Fruit fly (Drosophila melanogaster) whole organism, adult: ENCODE data around the gene CG32204.

Source experiments
- CG1620 ChIP-seq: fragments of 200-800 bp; sonication (Bioruptor generic); optimal IDR thresholded peaks from 2 replicates; lab custom pipeline; 2016; ENCODE audit warnings: missing biosample characterization, missing genetic modification characterization
- CG7101 ChIP-seq: fragments of 200-800 bp; sonication (Bioruptor generic); optimal IDR thresholded peaks from 2 replicates; lab custom pipeline; 2018; ENCODE audit warnings: missing biosample characterization, mild to moderate bottlenecking, missing genetic modification characterization, moderate library complexity
- Crg-1 ChIP-seq: fragments of 200-800 bp; sonication (Bioruptor generic); optimal IDR thresholded peaks from 2 replicates; lab custom pipeline; 2016; ENCODE audit warnings: missing biosample characterization, missing genetic modification characterization
- Mnt ChIP-seq: fragments of 200-800 bp; sonication (Bioruptor generic); optimal IDR thresholded peaks from 2 replicates; lab custom pipeline; 2016; ENCODE audit warnings: missing biosample characterization, mild to moderate bottlenecking, missing genetic modification characterization
- kay ChIP-seq: fragments of 200-800 bp; sonication (Bioruptor generic); peaks from one replicate; lab custom pipeline; 2016; ENCODE audit warnings: missing biosample characterization, missing genetic modification characterization, borderline replicate concordance
- toe ChIP-seq: fragments of 200-800 bp; sonication (Bioruptor generic); optimal IDR thresholded peaks from 2 replicates; lab custom pipeline; 2016; ENCODE audit warnings: missing biosample characterization, missing genetic modification characterization

dm6 chr3L:18950359-18950758 is 4.5 kb upstream of the CG32204 start, which contains the start of gene CG6836:
- no peak for TF ChIP-seq toe (GFP tag; lab: Kevin White, UChicago)
- no peak for TF ChIP-seq Crg-1 (GFP tag; lab: Kevin White, UChicago)
- TF ChIP-seq kay, result no peak
- TF ChIP-seq CG1620 (GFP tag; lab: Kevin White, UChicago), result no peak
- no peak for TF ChIP-seq Mnt
- no peak for TF ChIP-seq CG7101
